Worm (Caenorhabditis elegans): ENCODE results near the gene let-413.

Gene let-413

DNA sequence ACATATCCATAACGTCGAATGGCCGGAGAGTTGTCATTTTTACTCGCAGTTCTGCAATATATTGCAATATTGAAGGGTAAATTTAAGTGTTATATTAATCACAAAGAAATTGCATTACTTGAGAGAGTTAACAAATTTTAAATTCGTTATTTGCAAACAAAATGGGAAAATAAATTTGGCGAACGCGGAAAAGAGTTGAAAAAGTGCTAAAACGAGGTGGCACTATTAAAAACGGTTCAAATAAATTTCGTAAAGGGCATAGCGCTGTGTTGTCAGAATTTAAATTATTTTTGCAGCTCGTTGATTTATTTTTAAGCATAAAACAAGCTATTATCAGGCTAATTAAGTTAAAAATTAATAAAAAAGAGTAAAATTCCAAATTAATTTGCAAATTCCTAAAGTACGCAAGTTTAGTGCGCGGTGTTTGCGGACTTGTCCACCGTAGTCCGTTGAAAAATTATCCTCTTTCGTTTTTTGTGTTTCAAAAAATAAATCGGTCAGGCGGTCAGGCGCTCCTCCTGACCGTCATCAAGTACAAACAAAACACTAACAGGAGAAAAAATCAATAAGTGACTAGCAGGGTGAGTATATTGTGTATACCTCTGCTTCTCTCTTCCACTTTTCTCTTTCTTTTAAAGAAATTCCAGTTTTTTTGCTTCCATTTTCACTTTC lies 5.9 kb upstream of the let-413 start, which contains the start of the genes natb-1 and abhd-12:
TSS of gene natb-1 (minus strand) at position 51 of the 672 bp plus-strand sequence.
TSS of gene abhd-12 (plus strand) at position 499 of the 672 bp plus-strand sequence.
- TF ChIP-seq daf-12 (tag; optimal IDR thresholded peaks at IDR 0.05) (no peak), R02D3.7 (tag; optimal IDR thresholded peaks at IDR 0.05) (no peak), nhr-28 (tag; optimal IDR thresholded peaks at IDR 0.05) (no peak), pqm-1 (tag; optimal IDR thresholded peaks at IDR 0.05) (peak; percentile 21), eor-1 (tag; optimal IDR thresholded peaks at IDR 0.05) (no peak), jun-1 (tag; optimal IDR thresholded peaks at IDR 0.05) (no peak), egl-27 (tag; optimal IDR thresholded peaks at IDR 0.05) (no peak), nhr-43 (tag; optimal IDR thresholded peaks at IDR 0.05; ENCODE audit: poor library complexity, severe bottlenecking) (no peak), unc-62 (GFP tag; optimal IDR thresholded peaks at IDR 0.05) (no peak), sea-2 (GFP tag; optimal IDR thresholded peaks at IDR 0.05) (no peak), pha-4 (tag; optimal IDR thresholded peaks at IDR 0.05) (peak; percentile 87), elt-2 (tag; optimal IDR thresholded peaks at IDR 0.05) (peak; percentile 20), aly-2 (tag; optimal IDR thresholded peaks at IDR 0.05) (no peak), fkh-2 (tag; optimal IDR thresholded peaks at IDR 0.05) (no peak), nhr-23 (tag; optimal IDR thresholded peaks at IDR 0.05) (peak; percentile 41), hmg-11 (tag; optimal IDR thresholded peaks at IDR 0.05) (peak; percentile 56), nhr-11 (tag; optimal IDR thresholded peaks at IDR 0.05) (no peak), lin-15B (tag; optimal IDR thresholded peaks at IDR 0.05) (no peak), elt-3 (tag; optimal IDR thresholded peaks at IDR 0.05) (no peak), mml-1 (tag; optimal IDR thresholded peaks at IDR 0.05) (no peak), nhr-12 (tag; optimal IDR thresholded peaks at IDR 0.05) (no peak), nhr-76 (tag; optimal IDR thresholded peaks at IDR 0.05) (no peak), nhr-237 (tag; optimal IDR thresholded peaks at IDR 0.05) (no peak), skn-1 (tag; optimal IDR thresholded peaks at IDR 0.05) (no peak), ZK546.5 (tag; optimal IDR thresholded peaks at IDR 0.05) (no peak), tbx-2 (tag; optimal IDR thresholded peaks at IDR 0.05) (no peak), egl-5 (tag; optimal IDR thresholded peaks at IDR 0.05) (peak; percentile 42), nhr-77 (tag; optimal IDR thresholded peaks at IDR 0.05) (no peak), ceh-16 (tag; optimal IDR thresholded peaks at IDR 0.05) (no peak), ceh-82 (tag; optimal IDR thresholded peaks at IDR 0.05) (no peak), lin-39 (tag; optimal IDR thresholded peaks at IDR 0.05) (no peak), ceh-9 (tag; optimal IDR thresholded peaks at IDR 0.05) (no peak), ceh-28 (tag; optimal IDR thresholded peaks at IDR 0.05) (peak; percentile 58), nhr-25 (tag; optimal IDR thresholded peaks at IDR 0.05) (peak; percentile 29), mdl-1 (tag; optimal IDR thresholded peaks at IDR 0.05) (no peak), unc-39 (tag; optimal IDR thresholded peaks at IDR 0.05) (no peak), fkh-10 (GFP tag; optimal IDR thresholded peaks at IDR 0.05) (no peak), lsy-12 (tag; optimal IDR thresholded peaks at IDR 0.05) (no peak), nfya-1 (tag; optimal IDR thresholded peaks at IDR 0.05; ENCODE audit: insufficient read depth) (peak; percentile 67), elt-1 (tag; optimal IDR thresholded peaks at IDR 0.05) (no peak), ztf-4 (tag; optimal IDR thresholded peaks at IDR 0.05) (no peak), snpc-4 (tag; optimal IDR thresholded peaks at IDR 0.05) (peak; percentile 66), zag-1 (tag; optimal IDR thresholded peaks at IDR 0.05) (no peak), fos-1 (tag; optimal IDR thresholded peaks at IDR 0.05) (no peak), ama-1 (optimal IDR thresholded peaks at IDR 0.05) (no peak)
